Worm (Caenorhabditis elegans): ENCODE data around the gene T14B4.8.

The T14B4.8 gene

ce11 chrII:6734674-6735073, 5.5 kb upstream of the T14B4.8 start, which contains the start of gene T14B4.3:
Gene T14B4.3 (plus strand): TSS chrII:6734937.
- TF ChIP-seq dmd-4 (tag; optimal IDR thresholded peaks at IDR 0.05; ENCODE audit: borderline replicate concordance) (no peak), fkh-6 (tag; optimal IDR thresholded peaks at IDR 0.05) (peak; percentile 61), ets-4 (tag; optimal IDR thresholded peaks at IDR 0.05) (peak; percentile 76), ahr-1 (tag; optimal IDR thresholded peaks at IDR 0.05) (peak; percentile 50), rnt-1 (tag; optimal IDR thresholded peaks at IDR 0.05) (peak; percentile 49), pax-1 (tag; optimal IDR thresholded peaks at IDR 0.05) (peak; percentile 6), ref-2 (tag; optimal IDR thresholded peaks at IDR 0.05) (peak; percentile 76), elt-2 (tag; optimal IDR thresholded peaks at IDR 0.05) (peak; percentile 71), ztf-16 (tag; optimal IDR thresholded peaks at IDR 0.05) (peak; percentile 39), unc-42 (tag; optimal IDR thresholded peaks at IDR 0.05) (peak; percentile 44), ceh-18 (tag; optimal IDR thresholded peaks at IDR 0.05) (peak; percentile 44), ceh-31 (tag; optimal IDR thresholded peaks at IDR 0.05) (peak; percentile 95), K09A11.1 (tag; optimal IDR thresholded peaks at IDR 0.05; ENCODE audit: insufficient read depth) (no peak), ceh-14 (tag; optimal IDR thresholded peaks at IDR 0.05) (peak; percentile 69), lin-11 (tag; optimal IDR thresholded peaks at IDR 0.05) (no peak), F13H6.1 (tag; optimal IDR thresholded peaks at IDR 0.05) (peak; percentile 67), dve-1 (tag; optimal IDR thresholded peaks at IDR 0.05) (no peak), ceh-34 (tag; optimal IDR thresholded peaks at IDR 0.05) (peak; percentile 58), ttx-3 (tag; optimal IDR thresholded peaks at IDR 0.05) (no peak), tbx-2 (tag; optimal IDR thresholded peaks at IDR 0.05) (peak; percentile 91), fax-1 (tag; optimal IDR thresholded peaks at IDR 0.05) (peak; percentile 84), ceh-30 (tag; optimal IDR thresholded peaks at IDR 0.05) (no peak), ceh-45 (GFP tag; IDR thresholded peaks at IDR 0.05) (no peak), tbx-7 (tag; optimal IDR thresholded peaks at IDR 0.05) (peak; percentile 74), syd-9 (tag; optimal IDR thresholded peaks at IDR 0.05) (peak; percentile 43), C08G9.2 (tag; optimal IDR thresholded peaks at IDR 0.05) (peak; percentile 80), ceh-2 (tag; optimal IDR thresholded peaks at IDR 0.05) (peak; percentile 78), hlh-6 (tag; optimal IDR thresholded peaks at IDR 0.05) (no peak), sox-4 (tag; optimal IDR thresholded peaks at IDR 0.05) (no peak), lim-6 (tag; optimal IDR thresholded peaks at IDR 0.05) (peak; percentile 48), pqm-1 (tag; optimal IDR thresholded peaks at IDR 0.05) (peak; percentile 8), pha-4 (tag; optimal IDR thresholded peaks at IDR 0.05) (no peak), ceh-48 (tag; optimal IDR thresholded peaks at IDR 0.05) (no peak), sox-2 (GFP tag; IDR thresholded peaks at IDR 0.05) (no peak), hlh-8 (tag; optimal IDR thresholded peaks at IDR 0.05) (peak; percentile 75), zip-5 (tag; optimal IDR thresholded peaks at IDR 0.05) (peak; percentile 73), unc-86 (tag; optimal IDR thresholded peaks at IDR 0.05) (peak; percentile 15)

- no peak for TF ChIP-seq ref-2 (tag; optimal IDR thresholded peaks at IDR 0.05)
- no peak for TF ChIP-seq pat-9 (tag; optimal IDR thresholded peaks at IDR 0.05)
- TF ChIP-seq ceh-48 (tag; optimal IDR thresholded peaks at IDR 0.05): no peak
- no peak for TF ChIP-seq syd-9 (tag; optimal IDR thresholded peaks at IDR 0.05)
- no peak for TF ChIP-seq ceh-22 (tag; optimal IDR thresholded peaks at IDR 0.05)
- no peak for TF ChIP-seq pqm-1 (tag; optimal IDR thresholded peaks at IDR 0.05)
- no peak for TF ChIP-seq C38D4.7 (GFP tag; optimal IDR thresholded peaks at IDR 0.05)
- TF ChIP-seq T23F11.4 (GFP tag; optimal IDR thresholded peaks at IDR 0.05): no peak
- no peak for TF ChIP-seq nhr-11 (tag; optimal IDR thresholded peaks at IDR 0.05)
- no peak for TF ChIP-seq pax-1 (tag; optimal IDR thresholded peaks at IDR 0.05)
- TF ChIP-seq madf-2 (tag; optimal IDR thresholded peaks at IDR 0.05): no peak
- TF ChIP-seq nfya-1 (tag; optimal IDR thresholded peaks at IDR 0.05): no peak
- no peak for TF ChIP-seq zip-5 (tag; optimal IDR thresholded peaks at IDR 0.05)
- no peak for TF ChIP-seq ets-4 (tag; optimal IDR thresholded peaks at IDR 0.05)
- no peak for TF ChIP-seq npax-4 (tag; optimal IDR thresholded peaks at IDR 0.05)
- no peak for TF ChIP-seq dmd-4 (tag; optimal IDR thresholded peaks at IDR 0.05; ENCODE audit: borderline replicate concordance)
Measured at ce11 chrII:6733718-6734117, 4.5 kb upstream of the T14B4.8 start, which contains the start of gene T14B4.9. Gene T14B4.9 (minus strand): TSS chrII:6733818.

Data from whole organism, late embryonic.